Worm (Caenorhabditis elegans) whole organism, early embryonic: ENCODE data around the gene rpia-1.

ENCODE experiments used
- B0310.2 ChIP-seq: sonication (generic microtip); optimal IDR thresholded peaks from 2 replicates; lab custom pipeline; 2016; ENCODE audit warnings: mild to moderate bottlenecking, missing genetic modification characterization, missing compliant biosample characterization
- F13C5.2 ChIP-seq: sonication (generic microtip); optimal IDR thresholded peaks from 2 replicates; lab custom pipeline; 2017; ENCODE audit warnings: mild to moderate bottlenecking, missing genetic modification characterization, inconsistent platforms, missing compliant biosample characterization
- aly-1 ChIP-seq: sonication (generic microtip); optimal IDR thresholded peaks from 2 replicates; lab custom pipeline; 2016; ENCODE audit warnings: missing genetic modification characterization, missing compliant biosample characterization
- ama-1 ChIP-seq: fragments of 150-350 bp; optimal IDR thresholded peaks from 2 replicates; lab custom pipeline; 2014
- ceh-13 ChIP-seq: fragments of 200-800 bp; sonication (Bioruptor generic); optimal IDR thresholded peaks from 2 replicates; lab custom pipeline; 2018; ENCODE audit warnings: mild to moderate bottlenecking, missing genetic modification characterization, missing compliant biosample characterization
- ceh-36 ChIP-seq: sonication (generic microtip); optimal IDR thresholded peaks from 2 replicates; lab custom pipeline; 2016; ENCODE audit warnings: missing genetic modification characterization, inconsistent platforms, missing compliant biosample characterization
- ets-7 ChIP-seq: sonication (generic microtip); optimal IDR thresholded peaks from 2 replicates; lab custom pipeline; 2016; ENCODE audit warnings: missing genotype, missing genetic modification characterization, missing compliant biosample characterization
- flt-1 ChIP-seq: fragments of 200-800 bp; sonication (Bioruptor generic); IDR thresholded peaks from 2 replicates; pipeline ENCODE4 v1.3.6; 2022; ENCODE audit warnings: missing genetic modification characterization, missing compliant biosample characterization
- hmbx-1 ChIP-seq: sonication (generic microtip); optimal IDR thresholded peaks from 2 replicates; lab custom pipeline; 2016; ENCODE audit warnings: mild to moderate bottlenecking, missing genetic modification characterization, missing compliant biosample characterization
- hnd-1 ChIP-seq: sonication (generic microtip); optimal IDR thresholded peaks from 2 replicates; lab custom pipeline; 2016; ENCODE audit warnings: missing genetic modification characterization, missing compliant biosample characterization
- pes-1 ChIP-seq: fragments of 200-800 bp; sonication (Bioruptor generic); IDR thresholded peaks from 2 replicates; pipeline ENCODE4 v1.3.6; 2022; ENCODE audit warnings: missing genetic modification reagents, missing genetic modification characterization, missing compliant biosample characterization
- scrt-1 ChIP-seq: fragments of 200-800 bp; sonication (Bioruptor generic); IDR thresholded peaks from 2 replicates; pipeline ENCODE4 v1.3.6; 2022; ENCODE audit warnings: missing genetic modification characterization, missing compliant biosample characterization
- tbx-37 ChIP-seq: fragments of 200-800 bp; sonication (Bioruptor generic); conservative IDR thresholded peaks from 2 replicates; pipeline ENCODE4 v1.3.6; 2022; ENCODE audit warnings: missing genetic modification reagents, missing genetic modification characterization, missing compliant biosample characterization
- tra-4 ChIP-seq: sonication (generic microtip); optimal IDR thresholded peaks from 2 replicates; lab custom pipeline; 2017; ENCODE audit warnings: missing genetic modification characterization, missing compliant biosample characterization

ce11 chrIII:7084908-7085307 lies 38.0 kb upstream of the rpia-1 start, which contains the start of gene tofu-7:
- TF ChIP-seq ama-1 (no peak), tra-4 (no peak), ets-7 (tag; lab: Kevin White, UChicago) (no peak), hnd-1 (tag; lab: Kevin White, UChicago) (no peak), ceh-36 (tag; lab: Kevin White, UChicago) (no peak), pes-1 (GFP tag; lab: Robert Waterston, UW) (no peak), flt-1 (GFP tag; lab: Robert Waterston, UW) (no peak), tbx-37 (no peak), scrt-1 (GFP tag; lab: Robert Waterston, UW) (no peak), aly-1 (no peak), F13C5.2 (no peak), ceh-13 (GFP tag; lab: Kevin White, UChicago) (no peak), B0310.2 (no peak), hmbx-1 (no peak)
